Worm (Caenorhabditis elegans): Measurements from ENCODE around the gene ver-1.

DNA sequence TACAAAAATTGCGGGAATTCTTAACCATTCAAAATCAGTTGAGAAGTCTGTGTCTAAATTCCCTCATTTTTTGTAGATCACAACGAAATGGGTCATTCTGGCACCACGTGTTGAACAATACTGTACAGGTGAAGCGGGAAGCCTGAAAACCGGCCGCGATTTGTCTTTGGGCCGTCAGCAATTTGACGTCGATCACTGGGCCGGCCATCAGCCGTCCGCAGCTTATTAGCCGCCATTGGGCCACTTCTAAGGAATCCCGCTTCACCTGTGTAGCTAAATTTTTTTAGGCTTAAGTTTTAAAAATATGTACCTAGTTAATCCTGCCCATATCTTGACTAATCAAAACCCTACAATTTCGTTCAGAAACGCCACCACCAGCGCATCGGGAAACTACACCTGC is 3.0 kb downstream of the ver-1 start:
- TF ChIP-seq elt-1 (tag; optimal IDR thresholded peaks at IDR 0.05; ENCODE audit: borderline replicate concordance, insufficient read depth) (no peak), snpc-4 (tag; optimal IDR thresholded peaks at IDR 0.05) (no peak), nhr-237 (tag; optimal IDR thresholded peaks at IDR 0.05) (no peak), ceh-43 (GFP tag; optimal IDR thresholded peaks at IDR 0.05) (no peak), sptf-1 (tag; optimal IDR thresholded peaks at IDR 0.05) (no peak), nhr-12 (tag; optimal IDR thresholded peaks at IDR 0.05) (no peak), ztf-11 (tag; optimal IDR thresholded peaks at IDR 0.05) (no peak), zip-8 (tag; optimal IDR thresholded peaks at IDR 0.05) (no peak), blmp-1 (tag; optimal IDR thresholded peaks at IDR 0.05) (no peak), lin-13 (tag; optimal IDR thresholded peaks at IDR 0.05) (no peak)
